Fruit fly (Drosophila melanogaster) whole organism, embryonic: ENCODE results near the gene Usp8.

ENCODE experiments used
- BEAF-32 ChIP-seq: fragments of 200-800 bp; sonication (Bioruptor generic); optimal IDR thresholded peaks from 3 replicates; lab custom pipeline; 2017; ENCODE audit warnings: missing biosample characterization, missing genetic modification characterization, mild to moderate bottlenecking, moderate library complexity, missing genetic modification reagents
- CG1024 ChIP-seq: fragments of 200-800 bp; sonication (Bioruptor generic); IDR thresholded peaks from 2 replicates; pipeline ENCODE4 v1.3.6; 2022; ENCODE audit warnings: missing biosample characterization, missing genetic modification characterization
- CG11504 ChIP-seq: fragments of 200-800 bp; sonication (Bioruptor generic); optimal IDR thresholded peaks from 3 replicates; lab custom pipeline; 2019; ENCODE audit warnings: missing biosample characterization, mild to moderate bottlenecking, missing genetic modification characterization, moderate library complexity
- CG12659 ChIP-seq: fragments of 200-800 bp; sonication (Bioruptor generic); optimal IDR thresholded peaks from 3 replicates; lab custom pipeline; 2017; ENCODE audit warnings: mild to moderate bottlenecking, missing biosample characterization, missing genetic modification reagents, missing genetic modification characterization
- CG17385 ChIP-seq: fragments of 200-800 bp; sonication (Bioruptor generic); optimal IDR thresholded peaks from 3 replicates; lab custom pipeline; 2018; ENCODE audit warnings: missing biosample characterization, mild to moderate bottlenecking, missing genetic modification characterization
- CG2120 ChIP-seq: fragments of 200-800 bp; sonication (Bioruptor generic); optimal IDR thresholded peaks from 3 replicates; lab custom pipeline; 2016; ENCODE audit warnings: missing biosample characterization, missing genetic modification characterization
- CG3163 ChIP-seq: fragments of 200-800 bp; sonication (Bioruptor generic); optimal IDR thresholded peaks from 3 replicates; lab custom pipeline; 2016; ENCODE audit warnings: missing biosample characterization, missing genetic modification characterization
- CG4617 ChIP-seq: fragments of 200-800 bp; sonication (Bioruptor generic); optimal IDR thresholded peaks from 3 replicates; lab custom pipeline; 2016; ENCODE audit warnings: missing biosample characterization, missing genetic modification characterization, borderline replicate concordance
- CG8924 ChIP-seq: fragments of 200-800 bp; optimal IDR thresholded peaks from 3 replicates; lab custom pipeline; 2019; ENCODE audit warnings: missing biosample characterization, mild to moderate bottlenecking, missing genetic modification characterization, moderate library complexity
- CG9932 ChIP-seq: fragments of 200-800 bp; sonication (Bioruptor generic); IDR thresholded peaks from 2 replicates; pipeline ENCODE4 v1.3.6; 2022; ENCODE audit warnings: missing biosample characterization, missing genetic modification characterization
- Chrac-16 ChIP-seq: fragments of 200-800 bp; sonication (Bioruptor generic); optimal IDR thresholded peaks from 3 replicates; lab custom pipeline; 2016; ENCODE audit warnings: missing biosample characterization, missing genetic modification characterization
- Dll ChIP-seq: fragments of 200-800 bp; sonication (Bioruptor generic); IDR thresholded peaks from 4 replicates; pipeline ENCODE4 v1.3.6; 2022; ENCODE audit warnings: missing biosample characterization, missing genetic modification characterization; ENCODE audit not compliant: partially characterized antibody
- ERR ChIP-seq: fragments of 200-800 bp; sonication (Bioruptor generic); optimal IDR thresholded peaks from 2 replicates; lab custom pipeline; 2016; ENCODE audit warnings: missing biosample characterization, missing genetic modification characterization
- Eip74EF ChIP-seq, 2 experiments: fragments of 200-800 bp in 1 of 2; fragments of >200 bp in 1 of 2; sonication (Bioruptor generic) in 1 of 2; optimal IDR thresholded peaks; 2 replicates each; lab custom pipeline; 2017 to 2019; ENCODE audit warnings: missing biosample characterization in 2 of 2, missing genetic modification characterization in 2 of 2, mild to moderate bottlenecking in 1 of 2, moderate library complexity in 1 of 2
- GATAe ChIP-seq: fragments of 200-800 bp; sonication (Bioruptor generic); conservative IDR thresholded peaks from 2 replicates; pipeline ENCODE4 v1.3.6; 2022; ENCODE audit warnings: missing biosample characterization, missing genetic modification characterization
- HmgZ ChIP-seq: fragments of 200-800 bp; sonication (Bioruptor generic); optimal IDR thresholded peaks from 2 replicates; lab custom pipeline; 2018; ENCODE audit warnings: missing biosample characterization, mild to moderate bottlenecking, missing genetic modification characterization
- Hr39 ChIP-seq: fragments of >200 bp; optimal IDR thresholded peaks from 2 replicates; lab custom pipeline; 2017
- Hsf ChIP-seq: fragments of 200-800 bp; sonication (Bioruptor generic); optimal IDR thresholded peaks from 3 replicates; lab custom pipeline; 2016; ENCODE audit warnings: missing biosample characterization, missing genetic modification characterization
- Mad ChIP-seq: fragments of 200-800 bp; sonication (Bioruptor generic); optimal IDR thresholded peaks from 2 replicates; lab custom pipeline; 2016; ENCODE audit warnings: missing biosample characterization, missing genetic modification characterization
- Meics ChIP-seq: fragments of 200-800 bp; sonication (Bioruptor generic); optimal IDR thresholded peaks from 2 replicates; lab custom pipeline; 2017; ENCODE audit warnings: missing biosample characterization, mild to moderate bottlenecking, missing genetic modification characterization
- NfI ChIP-seq: fragments of 200-800 bp; sonication (Bioruptor generic); optimal IDR thresholded peaks from 3 replicates; lab custom pipeline; 2018; ENCODE audit warnings: missing biosample characterization, mild to moderate bottlenecking, missing genetic modification characterization, moderate library complexity
- Oli ChIP-seq: fragments of 200-800 bp; sonication (Bioruptor generic); optimal IDR thresholded peaks from 2 replicates; lab custom pipeline; 2018; ENCODE audit warnings: missing biosample characterization, mild to moderate bottlenecking, missing genetic modification characterization, moderate library complexity
- Opbp ChIP-seq: fragments of 200-800 bp; sonication (Bioruptor generic); IDR thresholded peaks from 3 replicates; pipeline ENCODE4 v1.3.6; 2022; ENCODE audit warnings: missing biosample characterization, missing genetic modification characterization; ENCODE audit not compliant: partially characterized antibody
- PHDP ChIP-seq: fragments of 200-800 bp; sonication (Bioruptor generic); optimal IDR thresholded peaks from 3 replicates; lab custom pipeline; 2018; ENCODE audit warnings: missing biosample characterization, mild to moderate bottlenecking, missing genetic modification characterization, moderate library complexity
- Six4 ChIP-seq: fragments of 200-800 bp; sonication (Bioruptor generic); optimal IDR thresholded peaks from 2 replicates; lab custom pipeline; 2016; ENCODE audit warnings: missing biosample characterization, missing genetic modification characterization
- Sry-δ ChIP-seq: fragments of 200-800 bp; sonication (Bioruptor generic); optimal IDR thresholded peaks from 2 replicates; lab custom pipeline; 2016; ENCODE audit warnings: missing biosample characterization, missing genetic modification characterization
- abd-A ChIP-seq: fragments of 200-800 bp; sonication (Bioruptor generic); optimal IDR thresholded peaks from 3 replicates; lab custom pipeline; 2019; ENCODE audit warnings: missing biosample characterization, mild to moderate bottlenecking, missing genetic modification characterization, moderate library complexity
- ase ChIP-seq: fragments of 200-800 bp; sonication (Bioruptor generic); IDR thresholded peaks from 3 replicates; pipeline ENCODE4 v1.3.6; 2022; ENCODE audit warnings: missing biosample characterization, missing genetic modification characterization
- az2 ChIP-seq: fragments of 200-800 bp; sonication (Bioruptor generic); optimal IDR thresholded peaks from 3 replicates; lab custom pipeline; 2016; ENCODE audit warnings: missing biosample characterization, missing genetic modification characterization
- btn ChIP-seq: fragments of 200-800 bp; sonication (Bioruptor generic); optimal IDR thresholded peaks from 2 replicates; lab custom pipeline; 2016; ENCODE audit warnings: missing biosample characterization, missing genetic modification characterization
- dm ChIP-seq: fragments of 200-800 bp; sonication (Bioruptor generic); optimal IDR thresholded peaks from 3 replicates; lab custom pipeline; 2016; ENCODE audit warnings: missing biosample characterization, missing genetic modification characterization
- fd102C ChIP-seq: fragments of 200-800 bp; sonication (Bioruptor generic); optimal IDR thresholded peaks from 2 replicates; lab custom pipeline; 2018; ENCODE audit warnings: missing biosample characterization, mild to moderate bottlenecking, missing genetic modification characterization, moderate library complexity
- fd96Cb ChIP-seq: fragments of 200-800 bp; sonication (Bioruptor generic); optimal IDR thresholded peaks from 2 replicates; lab custom pipeline; 2018; ENCODE audit warnings: missing biosample characterization, mild to moderate bottlenecking, missing genetic modification characterization, moderate library complexity
- gce ChIP-seq: fragments of 200-800 bp; sonication (Bioruptor generic); IDR thresholded peaks from 3 replicates; pipeline ENCODE4 v1.3.6; 2022; ENCODE audit warnings: missing biosample characterization, missing genetic modification characterization
- gro ChIP-seq: fragments of 200-800 bp; sonication (Bioruptor generic); optimal IDR thresholded peaks from 2 replicates; lab custom pipeline; 2016; ENCODE audit warnings: missing biosample characterization, missing genetic modification characterization
- ind ChIP-seq: fragments of 200-800 bp; sonication (Bioruptor generic); optimal IDR thresholded peaks from 3 replicates; lab custom pipeline; 2016; ENCODE audit warnings: missing biosample characterization, missing genetic modification characterization
- pita ChIP-seq: fragments of 200-800 bp; sonication (Bioruptor generic); optimal IDR thresholded peaks from 2 replicates; lab custom pipeline; 2017; ENCODE audit warnings: missing biosample characterization, mild to moderate bottlenecking, missing genetic modification characterization
- pnt ChIP-seq: fragments of 200-800 bp; sonication (Bioruptor generic); optimal IDR thresholded peaks from 3 replicates; lab custom pipeline; 2016; ENCODE audit warnings: missing biosample characterization, missing genetic modification characterization
- prd ChIP-seq, 3 experiments: fragments of >200 bp in 2 of 3; fragments of 200-800 bp in 1 of 3; sonication (Bioruptor generic) in 1 of 3; optimal IDR thresholded peaks in 2 of 3; IDR thresholded peaks in 1 of 3; 2 replicates in 2 of 3; 3 replicates in 1 of 3; pipeline versions ENCODE4 v1.3.6 to Lab custom; 2017 to 2022; ENCODE audit warnings: missing biosample characterization in 1 of 3, missing genetic modification characterization in 1 of 3
- psq ChIP-seq: fragments of 200-800 bp; sonication (Bioruptor generic); optimal IDR thresholded peaks from 2 replicates; lab custom pipeline; 2017; ENCODE audit warnings: missing biosample characterization, missing genetic modification characterization
- ranshi ChIP-seq: fragments of 200-800 bp; sonication (Bioruptor generic); IDR thresholded peaks from 2 replicates; pipeline ENCODE4 v1.3.6; 2022; ENCODE audit warnings: missing biosample characterization, missing genetic modification characterization
- salm ChIP-seq: fragments of 200-800 bp; sonication (Bioruptor generic); optimal IDR thresholded peaks from 2 replicates; lab custom pipeline; 2018; ENCODE audit warnings: missing biosample characterization, mild to moderate bottlenecking, missing genetic modification characterization
- sd ChIP-seq: fragments of 200-800 bp; sonication (Bioruptor generic); optimal IDR thresholded peaks from 3 replicates; lab custom pipeline; 2018; ENCODE audit warnings: missing biosample characterization, mild to moderate bottlenecking, missing genetic modification characterization, moderate library complexity
- shn ChIP-seq: fragments of 200-800 bp; sonication (Bioruptor generic); optimal IDR thresholded peaks from 3 replicates; lab custom pipeline; 2016; ENCODE audit warnings: missing biosample characterization, missing genetic modification characterization
- sob ChIP-seq: fragments of 200-800 bp; sonication (Bioruptor generic); IDR thresholded peaks from 2 replicates; pipeline ENCODE4 v1.3.6; 2022; ENCODE audit warnings: missing biosample characterization, missing genetic modification characterization
- sr ChIP-seq: fragments of 200-800 bp; sonication (Bioruptor generic); IDR thresholded peaks from 3 replicates; pipeline ENCODE4 v1.3.6; 2022; ENCODE audit warnings: missing biosample characterization, missing genetic modification characterization
- stc ChIP-seq: fragments of 200-800 bp; sonication (Bioruptor generic); IDR thresholded peaks from 2 replicates; pipeline ENCODE4 v1.3.6; 2022; ENCODE audit warnings: missing biosample characterization, missing genetic modification characterization
- trh ChIP-seq: fragments of 200-800 bp; sonication (Bioruptor generic); optimal IDR thresholded peaks from 2 replicates; lab custom pipeline; 2016; ENCODE audit warnings: missing biosample characterization, missing genetic modification characterization
- unpg ChIP-seq: fragments of 200-800 bp; sonication (Bioruptor generic); optimal IDR thresholded peaks from 3 replicates; lab custom pipeline; 2018; ENCODE audit warnings: missing biosample characterization, mild to moderate bottlenecking, missing genetic modification characterization, moderate library complexity

The Usp8 gene

DNA sequence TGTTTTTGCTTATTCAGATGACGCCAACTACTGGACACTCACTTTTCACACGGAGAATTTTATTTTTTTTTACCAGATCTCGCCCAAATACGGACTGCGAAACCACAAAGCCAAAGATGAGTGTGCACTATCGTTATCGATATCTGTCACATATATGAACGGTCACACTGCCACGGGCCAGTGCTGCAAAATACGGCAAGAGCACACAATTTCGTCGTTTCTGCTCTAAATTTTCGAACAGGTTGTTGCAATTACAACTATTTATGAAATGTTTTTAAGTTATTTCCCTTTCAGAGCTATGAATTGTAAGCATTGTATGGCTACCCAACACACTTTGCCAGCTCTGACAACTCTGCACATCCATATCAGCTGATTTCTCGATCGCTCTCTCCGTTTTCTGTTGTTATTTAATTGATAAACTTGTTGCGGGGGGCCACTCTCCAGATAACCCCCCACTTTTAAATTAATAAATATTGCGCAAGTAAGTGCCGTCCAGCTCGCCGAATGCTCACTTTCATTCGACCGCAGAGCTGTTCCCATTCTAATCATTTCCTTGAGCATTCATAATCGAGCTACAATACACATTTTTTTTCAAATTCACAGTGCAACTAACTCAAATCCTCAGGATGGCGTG, 6.6 kb upstream of the Usp8 start, which contains the start of the genes slmb and CG5793 (continued):
- TF ChIP-seq Meics = peak; percentile 20
- peak; percentile 31 for TF ChIP-seq PHDP
- TF ChIP-seq salm (tag; lab: Kevin White, UChicago) = peak; percentile 42
- TF ChIP-seq CG12659 = peak; percentile 81
- peak; percentile 25 for TF ChIP-seq Mad (GFP tag; lab: Kevin White, UChicago)
- TF ChIP-seq gro (GFP tag; lab: Kevin White, UChicago) = peak; percentile 21
- peak; percentile 72 for TF ChIP-seq shn
- peak; percentile 53; the same call in 1 of the 3 replicates for TF ChIP-seq Opbp
- TF ChIP-seq NfI = peak; percentile 39
- no peak for TF ChIP-seq gce
- peak; percentile 43 for TF ChIP-seq CG1024 (GFP tag; lab: Robert Waterston, UW)
- TF ChIP-seq Eip74EF (GFP tag; optimal IDR thresholded peaks at IDR 0.05; lab: Kevin White, UChicago) = no peak
- no peak for TF ChIP-seq sd (tag; lab: Kevin White, UChicago)
- peak; percentile 74 for TF ChIP-seq CG9932 (GFP tag; lab: Robert Waterston, UW)
- peak; percentile 65 for TF ChIP-seq dm (GFP tag; lab: Kevin White, UChicago)
- no peak for TF ChIP-seq sr
- peak; percentile 43 for TF ChIP-seq CG8924 (tag; lab: Kevin White, UChicago)
- TF ChIP-seq CG4617 (GFP tag; lab: Kevin White, UChicago) = peak; percentile 85
- peak; percentile 86 for TF ChIP-seq Sry-δ (GFP tag; lab: Kevin White, UChicago)
- TF ChIP-seq trh (GFP tag; lab: Kevin White, UChicago) = peak; percentile 33
- TF ChIP-seq ERR = peak; percentile 91
- TF ChIP-seq unpg (GFP tag; lab: Kevin White, UChicago) = peak; percentile 33
- TF ChIP-seq fd96Cb (tag; lab: Kevin White, UChicago) = peak; percentile 15
- TF ChIP-seq Hsf (GFP tag; lab: Kevin White, UChicago) = peak; percentile 35
- TF ChIP-seq ase (GFP tag; lab: Robert Waterston, UW) = 0 out of 3 replicates have a peak, but pooled peaks have one; percentile 21
- peak; percentile 67 for TF ChIP-seq sob
- TF ChIP-seq stc (GFP tag; lab: Robert Waterston, UW) = no peak
- no peak for TF ChIP-seq pita (GFP tag; lab: Kevin White, UChicago)
- peak; percentile 46 for TF ChIP-seq fd102C (GFP tag; lab: Kevin White, UChicago)
- TF ChIP-seq HmgZ (tag; lab: Kevin White, UChicago) = peak; percentile 81
- no peak for TF ChIP-seq CG11504 (tag; lab: Kevin White, UChicago)
- peak; percentile 79 for TF ChIP-seq CG2120 (GFP tag; lab: Kevin White, UChicago)
- peak; percentile 13 for TF ChIP-seq Oli (tag; lab: Kevin White, UChicago)
- TF ChIP-seq pnt (GFP tag; lab: Kevin White, UChicago) = peak; percentile 12
- TF ChIP-seq GATAe = peak; percentile 62; the same call in 1 of the 2 replicates
- TF ChIP-seq Dll = peak; percentile 69
- TF ChIP-seq prd (optimal IDR thresholded peaks at IDR 0.05; lab: Kevin White, UChicago) = no peak
- TF ChIP-seq prd (GFP tag; IDR thresholded peaks at IDR 0.05; lab: Robert Waterston, UW) = peak; percentile 52; the same call in 1 of the 3 replicates
- TF ChIP-seq ind = peak; percentile 48
- no peak for TF ChIP-seq abd-A (tag; lab: Kevin White, UChicago)
- peak; percentile 83 for TF ChIP-seq BEAF-32 (GFP tag; lab: Kevin White, UChicago)
- TF ChIP-seq Chrac-16 (GFP tag; lab: Kevin White, UChicago) = peak; percentile 42
- TF ChIP-seq az2 (GFP tag; lab: Kevin White, UChicago) = peak; percentile 31
- TF ChIP-seq CG17385 (GFP tag; lab: Kevin White, UChicago) = no peak
- peak; percentile 15 for TF ChIP-seq CG3163 (GFP tag; lab: Kevin White, UChicago)
- no peak for TF ChIP-seq Hr39
- TF ChIP-seq Six4 (GFP tag; lab: Kevin White, UChicago) = peak; percentile 11
- TF ChIP-seq psq = peak; percentile 15
- TF ChIP-seq btn (GFP tag; lab: Kevin White, UChicago) = no peak
- TF ChIP-seq ranshi = no peak
